Worm (Caenorhabditis elegans) whole organism, L1 larva: ENCODE data around the gene srx-8.
A peak's percentile ranks its signal among the peaks of the same experiment; 100 is the strongest.

Experiments used
- C04F5.9 ChIP-seq: sonication (generic microtip); optimal IDR thresholded peaks from 2 replicates; lab custom pipeline; 2016; ENCODE audit warnings: missing genetic modification characterization, missing compliant biosample characterization
- aly-2 ChIP-seq: fragments of 150-350 bp; optimal IDR thresholded peaks from 2 replicates; lab custom pipeline; 2014; ENCODE audit warnings: missing biosample characterization, missing genetic modification characterization
- ama-1 ChIP-seq: fragments of 150-350 bp; optimal IDR thresholded peaks from 2 replicates; lab custom pipeline; 2014
- ceh-82 ChIP-seq, 3 experiments: fragments of 150-350 bp in 1 of 3; sonication (generic microtip) in 2 of 3; optimal IDR thresholded peaks; 2 replicates each; lab custom pipeline; 2014 to 2017; ENCODE audit warnings: missing biosample characterization in 3 of 3, missing genetic modification characterization in 3 of 3
- ces-1 ChIP-seq: fragments of 150-350 bp; optimal IDR thresholded peaks from 2 replicates; lab custom pipeline; 2014; ENCODE audit warnings: missing biosample characterization, missing genetic modification reagents, missing genetic modification characterization
- dpl-1 ChIP-seq, 3 experiments: fragments of 150-350 bp in 2 of 3; sonication (generic microtip) in 1 of 3; optimal IDR thresholded peaks; 2 replicates each; lab custom pipeline; 2014 to 2017; ENCODE audit warnings: missing biosample characterization in 3 of 3, missing genetic modification characterization in 3 of 3, missing genetic modification reagents in 3 of 3
- efl-1 ChIP-seq, 4 experiments: fragments of 150-350 bp; optimal IDR thresholded peaks in 3 of 4; peaks in 1 of 4; 1 replicate in 1 of 4; 2 replicates in 3 of 4; lab custom pipeline; 2014; ENCODE audit warnings: missing biosample characterization in 2 of 4, missing genetic modification characterization in 2 of 4, missing genetic modification reagents in 2 of 4
- efl-3 ChIP-seq: fragments of 200-800 bp; sonication (Bioruptor generic); optimal IDR thresholded peaks from 2 replicates; lab custom pipeline; 2018; ENCODE audit warnings: mild to moderate bottlenecking, missing genetic modification characterization, missing compliant biosample characterization
- egl-13 ChIP-seq: sonication (generic microtip); optimal IDR thresholded peaks from 2 replicates; lab custom pipeline; 2016; ENCODE audit warnings: missing genotype, missing genetic modification reagents, missing genetic modification characterization, missing compliant biosample characterization
- egl-27 ChIP-seq, 2 experiments: fragments of 150-350 bp in 1 of 2; sonication (generic microtip); optimal IDR thresholded peaks; 3 replicates each; lab custom pipeline; 2017 to 2018; ENCODE audit warnings: missing biosample characterization in 2 of 2, missing genetic modification characterization in 2 of 2, missing genetic modification reagents in 2 of 2
- grh-1 ChIP-seq: fragments of 200-800 bp; sonication (Bioruptor generic); IDR thresholded peaks from 2 replicates; pipeline ENCODE4 v1.3.6; 2022; ENCODE audit warnings: missing genetic modification reagents, missing genetic modification characterization, missing compliant biosample characterization
- irx-1 ChIP-seq: sonication (generic microtip); optimal IDR thresholded peaks from 2 replicates; lab custom pipeline; 2016; ENCODE audit warnings: missing genetic modification characterization, missing compliant biosample characterization
- lin-13 ChIP-seq: fragments of 150-350 bp; optimal IDR thresholded peaks from 2 replicates; lab custom pipeline; 2014; ENCODE audit warnings: missing biosample characterization, missing genetic modification reagents, missing genetic modification characterization
- lin-15B ChIP-seq: fragments of 150-350 bp; sonication (generic microtip); optimal IDR thresholded peaks from 3 replicates; lab custom pipeline; 2014; ENCODE audit warnings: missing biosample characterization, missing genetic modification characterization
- lin-35 ChIP-seq, 2 experiments: fragments of 150-350 bp; optimal IDR thresholded peaks; 2 replicates each; lab custom pipeline; 2014; ENCODE audit warnings: missing biosample characterization in 2 of 2, missing genetic modification characterization in 2 of 2, missing genetic modification reagents in 2 of 2
- lsy-2 ChIP-seq, 2 experiments: fragments of 150-350 bp; optimal IDR thresholded peaks; 2 replicates each; lab custom pipeline; 2014; ENCODE audit warnings: missing biosample characterization in 2 of 2, missing genetic modification characterization in 2 of 2
- mab-9 ChIP-seq: fragments of 200-800 bp; sonication (Bioruptor generic); IDR thresholded peaks from 2 replicates; pipeline ENCODE4 v1.3.6; 2022; ENCODE audit warnings: missing genetic modification reagents, missing genetic modification characterization, missing compliant biosample characterization
- mdl-1 ChIP-seq, 2 experiments: fragments of 150-350 bp; optimal IDR thresholded peaks; 2 replicates each; lab custom pipeline; 2014 to 2017; ENCODE audit warnings: missing biosample characterization in 2 of 2, missing genetic modification characterization in 2 of 2, inconsistent platforms in 1 of 2
- mef-2 ChIP-seq: fragments of 150-350 bp; optimal IDR thresholded peaks from 2 replicates; lab custom pipeline; 2014; ENCODE audit warnings: missing biosample characterization, missing genetic modification characterization
- mep-1 ChIP-seq: fragments of 150-350 bp; optimal IDR thresholded peaks from 2 replicates; lab custom pipeline; 2014; ENCODE audit warnings: missing biosample characterization, missing genetic modification characterization
- nhr-11 ChIP-seq: fragments of 150-350 bp; optimal IDR thresholded peaks from 2 replicates; lab custom pipeline; 2014; ENCODE audit warnings: missing biosample characterization, missing genetic modification characterization
- nhr-19 ChIP-seq: fragments of 200-800 bp; sonication (Bioruptor generic); conservative IDR thresholded peaks from 2 replicates; pipeline ENCODE4 v1.3.6; 2022; ENCODE audit warnings: missing genetic modification characterization, missing compliant biosample characterization
- nhr-20 ChIP-seq: sonication (generic microtip); optimal IDR thresholded peaks from 2 replicates; lab custom pipeline; 2016; ENCODE audit warnings: mild to moderate bottlenecking, missing genetic modification characterization, missing compliant biosample characterization
- nhr-85 ChIP-seq: sonication (generic microtip); peaks from one replicate; lab custom pipeline; 2016; ENCODE audit warnings: missing genetic modification characterization, inconsistent platforms, missing compliant biosample characterization
- pag-3 ChIP-seq: sonication (generic microtip); optimal IDR thresholded peaks from 2 replicates; lab custom pipeline; 2017; ENCODE audit warnings: missing genetic modification characterization, mild to moderate bottlenecking, missing compliant biosample characterization, antibody characterized with exemption, borderline replicate concordance; ENCODE audit not compliant: insufficient read depth
- pax-3 ChIP-seq: fragments of 200-800 bp; sonication (Bioruptor generic); optimal IDR thresholded peaks from 2 replicates; lab custom pipeline; 2018; ENCODE audit warnings: mild to moderate bottlenecking, missing genetic modification characterization, moderate library complexity, missing compliant biosample characterization
- rnt-1 ChIP-seq: sonication (generic microtip); optimal IDR thresholded peaks from 2 replicates; lab custom pipeline; 2016; ENCODE audit warnings: mild to moderate bottlenecking, missing genetic modification characterization, moderate library complexity, missing compliant biosample characterization
- snpc-4 ChIP-seq: fragments of 150-350 bp; optimal IDR thresholded peaks from 2 replicates; lab custom pipeline; 2014; ENCODE audit warnings: missing biosample characterization, missing genetic modification characterization
- sox-4 ChIP-seq: sonication (generic microtip); optimal IDR thresholded peaks from 2 replicates; lab custom pipeline; 2016; ENCODE audit warnings: missing genetic modification characterization, missing compliant biosample characterization
- sptf-1 ChIP-seq: fragments of 150-350 bp; optimal IDR thresholded peaks from 2 replicates; lab custom pipeline; 2014; ENCODE audit warnings: missing biosample characterization, missing genetic modification characterization
- sup-37 ChIP-seq: fragments of 200-800 bp; sonication (Bioruptor generic); optimal IDR thresholded peaks from 2 replicates; lab custom pipeline; 2018; ENCODE audit warnings: mild to moderate bottlenecking, missing genetic modification characterization, missing compliant biosample characterization
- tbx-2 ChIP-seq: sonication (generic microtip); optimal IDR thresholded peaks from 2 replicates; lab custom pipeline; 2016; ENCODE audit warnings: missing genetic modification characterization, missing compliant biosample characterization
- unc-130 ChIP-seq: fragments of 150-350 bp; optimal IDR thresholded peaks from 2 replicates; lab custom pipeline; 2017; ENCODE audit warnings: missing biosample characterization, missing genetic modification characterization, inconsistent platforms
- zag-1 ChIP-seq: fragments of 150-350 bp; optimal IDR thresholded peaks from 2 replicates; lab custom pipeline; 2014; ENCODE audit warnings: missing biosample characterization, missing genetic modification characterization
- zip-4 ChIP-seq: fragments of 200-800 bp; sonication (Bioruptor generic); optimal IDR thresholded peaks from 2 replicates; lab custom pipeline; 2018; ENCODE audit warnings: mild to moderate bottlenecking, missing genetic modification characterization, moderate library complexity, missing compliant biosample characterization
- ztf-11 ChIP-seq, 2 experiments: sonication (generic microtip); optimal IDR thresholded peaks; 2 replicates each; lab custom pipeline; 2016 to 2017; ENCODE audit warnings: missing genetic modification characterization in 2 of 2, missing biosample characterization in 1 of 2, missing compliant biosample characterization in 1 of 2

Gene srx-8

DNA sequence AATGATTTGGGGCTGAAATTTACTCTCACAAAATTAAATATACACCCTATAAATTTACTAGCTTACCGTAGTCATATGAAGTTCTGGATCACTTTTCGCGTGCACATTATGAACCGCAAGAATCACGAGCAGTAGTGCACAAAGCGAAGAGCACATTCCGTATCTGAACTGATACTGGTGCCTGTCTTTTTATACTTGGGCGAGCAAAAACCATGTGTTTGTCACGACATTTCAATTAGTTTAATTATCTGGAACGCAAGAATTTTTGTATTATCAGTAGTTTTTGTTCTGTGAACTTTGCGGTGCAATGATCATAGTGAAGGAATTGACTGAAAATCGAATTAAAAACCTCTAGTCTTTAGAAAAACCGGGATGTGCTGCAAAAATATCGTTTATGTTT is 31.9 kb downstream of the srx-8 start, which contains the start of gene lipl-3:
Gene lipl-3 (minus strand): TSS at position 161 of the 400 bp plus-strand sequence.
- TF ChIP-seq egl-13, result no peak
- no peak for TF ChIP-seq lsy-2 (tag; optimal IDR thresholded peaks at IDR 0.05; lab: Kevin White, UChicago)
- no peak for TF ChIP-seq ztf-11 (tag; optimal IDR thresholded peaks at IDR 0.05; lab: Kevin White, UChicago)
- no peak for TF ChIP-seq lin-35 (GFP tag; optimal IDR thresholded peaks at IDR 0.05; lab: Kevin White, UChicago)
- no peak for TF ChIP-seq pag-3 (tag; lab: Kevin White, UChicago)
- no peak for TF ChIP-seq mef-2 (tag; lab: Kevin White, UChicago)
- TF ChIP-seq nhr-20, result no peak
- TF ChIP-seq nhr-19, result no peak
- TF ChIP-seq sptf-1, result no peak
- TF ChIP-seq ama-1 (lab: Kevin White, UChicago), result no peak
- no peak for TF ChIP-seq C04F5.9
- no peak for TF ChIP-seq zag-1
- no peak for TF ChIP-seq grh-1 (GFP tag; lab: Robert Waterston, UW)
- TF ChIP-seq sox-4 (tag; lab: Kevin White, UChicago), result no peak
- no peak for TF ChIP-seq snpc-4 (tag; lab: Kevin White, UChicago)
- no peak for TF ChIP-seq nhr-11 (tag; lab: Kevin White, UChicago)
- TF ChIP-seq mab-9, result no peak
- TF ChIP-seq dpl-1 (GFP tag; optimal IDR thresholded peaks at IDR 0.05; lab: Kevin White, UChicago), result no peak

- no peak for TF ChIP-seq lin-15B (tag; lab: Kevin White, UChicago)
- no peak for TF ChIP-seq irx-1 (tag; lab: Kevin White, UChicago)
- no peak for TF ChIP-seq unc-130 (tag; lab: Kevin White, UChicago)
- no peak for TF ChIP-seq nhr-19
- TF ChIP-seq tbx-2, result no peak
- TF ChIP-seq aly-2 (tag; lab: Kevin White, UChicago), result no peak
- TF ChIP-seq mep-1 (tag; lab: Kevin White, UChicago), result no peak
- TF ChIP-seq efl-3 (GFP tag; lab: Kevin White, UChicago), result no peak
- no peak for TF ChIP-seq lsy-2 (tag; optimal IDR thresholded peaks at IDR 0.05; lab: Kevin White, UChicago)
- no peak for TF ChIP-seq lin-35 (GFP tag; optimal IDR thresholded peaks at IDR 0.05; lab: Kevin White, UChicago)
- no peak for TF ChIP-seq egl-13
- TF ChIP-seq, all 84 proteins: peak for 0
These were observed 34.4 kb downstream of the srx-8 start, which contains the start of gene srw-107 for ce11 chrV:521517-521916. Gene srw-107, minus strand, starts transcription at chrV:521617.

DNA sequence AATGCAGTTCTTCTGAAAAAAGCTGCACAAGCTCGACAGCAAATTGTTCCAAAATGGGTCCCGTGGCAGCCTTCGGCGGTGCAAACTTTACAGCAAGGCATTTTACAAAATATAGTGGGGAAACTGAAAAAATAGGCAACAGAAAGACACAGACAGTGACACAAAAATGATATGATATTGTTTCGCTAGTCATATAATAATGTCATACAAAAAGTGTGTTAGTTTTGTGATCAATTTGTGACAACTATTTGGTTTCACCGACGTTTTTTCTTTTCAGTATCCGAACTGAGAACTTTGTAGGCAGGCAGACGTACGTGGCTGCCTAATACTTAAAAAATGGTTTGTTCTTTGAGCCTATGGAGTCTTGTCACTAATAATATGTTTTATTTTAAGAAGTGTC is 36.5 kb downstream of the srx-8 start, which contains the start of gene nhr-210:
Gene nhr-210 (minus strand): TSS at position 101 of the 400 bp plus-strand sequence.
- TF ChIP-seq nhr-85 (tag; lab: Kevin White, UChicago), result peak; percentile 25
- no peak for TF ChIP-seq egl-27 (tag; optimal IDR thresholded peaks at IDR 0.05; lab: Kevin White, UChicago)
- TF ChIP-seq sup-37 (GFP tag; lab: Kevin White, UChicago), result no peak
- TF ChIP-seq efl-1 (optimal IDR thresholded peaks at IDR 0.05; lab: Kevin White, UChicago), result no peak
- peak in 1 of 2 experiments; percentile 36 for TF ChIP-seq efl-1 (GFP tag; optimal IDR thresholded peaks at IDR 0.05 in 1 of 2; lab: Kevin White, UChicago)
- no peak for TF ChIP-seq efl-3 (GFP tag; lab: Kevin White, UChicago)
- no peak for TF ChIP-seq zip-4 (GFP tag; lab: Kevin White, UChicago)
- TF ChIP-seq rnt-1 (tag; lab: Kevin White, UChicago), result no peak
- no peak for TF ChIP-seq snpc-4 (tag; lab: Kevin White, UChicago)
- no peak for TF ChIP-seq mep-1 (tag; lab: Kevin White, UChicago)
- no peak for TF ChIP-seq pax-3
- TF ChIP-seq lin-13, result no peak

ce11 chrV:512420-512819 is 43.5 kb downstream of the srx-8 start, which contains the start of gene srh-37:
Gene srh-37, minus strand, starts transcription at chrV:512520.
- TF ChIP-seq nhr-85 (tag; lab: Kevin White, UChicago) (no peak), ces-1 (GFP tag; lab: Kevin White, UChicago) (no peak), mdl-1 (tag; optimal IDR thresholded peaks at IDR 0.05; lab: Kevin White, UChicago) (no peak), ceh-82 (tag; optimal IDR thresholded peaks at IDR 0.05; lab: Kevin White, UChicago) (no peak), sox-4 (tag; lab: Kevin White, UChicago) (no peak), aly-2 (tag; lab: Kevin White, UChicago) (no peak), lin-15B (tag; lab: Kevin White, UChicago) (no peak), ama-1 (lab: Kevin White, UChicago) (no peak)
